Worm (Caenorhabditis elegans): Measurements from ENCODE around the gene T23G4.127.
"Not testable (repeated sequence)": the region's sequence is repeated elsewhere in the genome, so short reads cannot be mapped to it uniquely, and the experiment has no call there.

ce11 chrIV:13662570-13662969, 35.9 kb downstream of the T23G4.127 start, which contains the start of gene Y45F10C.2:
- TF ChIP-seq lsy-27 (tag; optimal IDR thresholded peaks at IDR 0.05; ENCODE audit: borderline replicate concordance, insufficient read depth); pbrm-1 (GFP tag; IDR thresholded peaks at IDR 0.05); ztf-18 (tag; optimal IDR thresholded peaks at IDR 0.05); dpl-1 (GFP tag; optimal IDR thresholded peaks at IDR 0.05); ets-4 (GFP tag; optimal IDR thresholded peaks at IDR 0.05); Y53G8AR.9 (GFP tag; conservative IDR thresholded peaks at IDR 0.05); akir-1 (GFP tag; optimal IDR thresholded peaks at IDR 0.05); egrh-3 (GFP tag; IDR thresholded peaks at IDR 0.05); zim-3 (tag; optimal IDR thresholded peaks at IDR 0.05); tlf-1 (GFP tag; optimal IDR thresholded peaks at IDR 0.05): not testable (repeated sequence)

Measured in whole organism, young adult.